Worm (Caenorhabditis elegans): ENCODE data around the gene R08A2.2.

DNA sequence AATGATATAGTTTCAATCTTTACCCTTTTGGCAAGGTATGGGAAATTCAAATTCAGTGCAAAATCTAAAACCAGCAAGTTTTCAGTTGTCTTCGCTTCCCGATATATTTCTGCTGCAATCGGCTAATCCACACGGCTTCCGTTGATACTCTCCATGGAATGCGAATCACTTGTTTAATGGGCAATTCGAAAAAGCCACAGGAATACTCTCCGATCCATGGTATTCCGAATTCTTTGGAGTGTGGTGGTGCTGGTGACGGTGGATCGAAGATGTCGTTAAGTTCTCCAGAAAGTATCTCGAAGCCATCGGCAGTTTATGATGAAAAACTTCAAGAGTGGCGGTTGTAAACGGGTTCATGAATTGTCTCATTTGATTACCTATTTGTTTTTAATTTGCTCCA lies 32.2 kb downstream of the R08A2.2 start:
- TF ChIP-seq mdl-1 (tag; optimal IDR thresholded peaks at IDR 0.05) (no peak), nhr-23 (tag; optimal IDR thresholded peaks at IDR 0.05) (no peak), R02D3.7 (tag; optimal IDR thresholded peaks at IDR 0.05) (no peak), aly-2 (tag; optimal IDR thresholded peaks at IDR 0.05) (no peak), ceh-9 (tag; optimal IDR thresholded peaks at IDR 0.05) (no peak), pha-4 (tag; optimal IDR thresholded peaks at IDR 0.05) (no peak), unc-62 (GFP tag; optimal IDR thresholded peaks at IDR 0.05) (no peak), nhr-28 (tag; optimal IDR thresholded peaks at IDR 0.05) (no peak), nhr-11 (tag; optimal IDR thresholded peaks at IDR 0.05) (no peak)
